Fruit fly (Drosophila melanogaster) whole organism, embryonic: ENCODE results near the gene CG33969.

Source experiments
- Atf3 ChIP-seq: fragments of 200-800 bp; sonication (Bioruptor generic); optimal IDR thresholded peaks from 3 replicates; lab custom pipeline; 2016; ENCODE audit warnings: missing biosample characterization, missing genetic modification characterization
- Bdp1 ChIP-seq: fragments of 200-800 bp; sonication (Bioruptor generic); optimal IDR thresholded peaks from 3 replicates; lab custom pipeline; 2016; ENCODE audit warnings: missing biosample characterization, missing genetic modification characterization
- Bteb2 ChIP-seq: fragments of 200-800 bp; sonication (Bioruptor generic); optimal IDR thresholded peaks from 2 replicates; lab custom pipeline; 2016; ENCODE audit warnings: missing biosample characterization, missing genetic modification characterization
- CG10565 ChIP-seq: fragments of 200-800 bp; sonication (Bioruptor generic); optimal IDR thresholded peaks from 3 replicates; lab custom pipeline; 2016; ENCODE audit warnings: missing biosample characterization, mild to moderate bottlenecking, missing genetic modification characterization
- CG10979 ChIP-seq: fragments of 200-800 bp; sonication (Bioruptor generic); optimal IDR thresholded peaks from 2 replicates; lab custom pipeline; 2018; ENCODE audit warnings: missing biosample characterization, mild to moderate bottlenecking, missing genetic modification characterization, moderate library complexity
- CG11093 ChIP-seq: fragments of 200-800 bp; sonication (Bioruptor generic); IDR thresholded peaks from 3 replicates; pipeline ENCODE4 v1.3.6; 2022; ENCODE audit warnings: missing biosample characterization, missing genetic modification characterization
- CG12071 ChIP-seq: fragments of 200-800 bp; sonication (Bioruptor generic); optimal IDR thresholded peaks from 3 replicates; lab custom pipeline; 2018; ENCODE audit warnings: missing biosample characterization, mild to moderate bottlenecking, missing genetic modification characterization
- CG12299 ChIP-seq: fragments of 200-800 bp; sonication (Bioruptor generic); optimal IDR thresholded peaks from 2 replicates; lab custom pipeline; 2018; ENCODE audit warnings: missing biosample characterization, mild to moderate bottlenecking, missing genetic modification characterization
- CG13287 ChIP-seq: fragments of 200-800 bp; sonication (Bioruptor generic); IDR thresholded peaks from 2 replicates; pipeline ENCODE4 v1.3.6; 2022; ENCODE audit warnings: missing biosample characterization, missing genetic modification characterization; ENCODE audit not compliant: partially characterized antibody
- CG15269 ChIP-seq: fragments of 200-800 bp; sonication (Bioruptor generic); optimal IDR thresholded peaks from 2 replicates; lab custom pipeline; 2018; ENCODE audit warnings: missing biosample characterization, mild to moderate bottlenecking, missing genetic modification characterization, moderate library complexity
- CG15601 ChIP-seq: fragments of 200-800 bp; sonication (Bioruptor generic); optimal IDR thresholded peaks from 3 replicates; lab custom pipeline; 2019; ENCODE audit warnings: missing biosample characterization, mild to moderate bottlenecking, missing genetic modification characterization, moderate library complexity
- CG1603 ChIP-seq: fragments of 200-800 bp; sonication (Bioruptor generic); optimal IDR thresholded peaks from 2 replicates; lab custom pipeline; 2019; ENCODE audit warnings: missing biosample characterization, mild to moderate bottlenecking, missing genetic modification characterization, moderate library complexity
- CG16779 ChIP-seq: fragments of 200-800 bp; sonication (Bioruptor generic); IDR thresholded peaks from 2 replicates; pipeline ENCODE4 v1.3.6; 2022; ENCODE audit warnings: missing biosample characterization, missing genetic modification characterization
- CG18599 ChIP-seq: fragments of 200-800 bp; sonication (Bioruptor generic); optimal IDR thresholded peaks from 3 replicates; lab custom pipeline; 2017; ENCODE audit warnings: missing biosample characterization, missing genetic modification characterization, mild to moderate bottlenecking, moderate library complexity, missing genetic modification reagents
- CG18619 ChIP-seq: fragments of 200-800 bp; sonication (Bioruptor generic); optimal IDR thresholded peaks from 3 replicates; lab custom pipeline; 2017; ENCODE audit warnings: missing biosample characterization, mild to moderate bottlenecking, missing genetic modification characterization
- CG2116 ChIP-seq: fragments of 200-800 bp; sonication (Bioruptor generic); optimal IDR thresholded peaks from 3 replicates; lab custom pipeline; 2018; ENCODE audit warnings: missing biosample characterization, mild to moderate bottlenecking, missing genetic modification characterization
- CG4282 ChIP-seq: fragments of 200-800 bp; sonication (Bioruptor generic); optimal IDR thresholded peaks from 2 replicates; lab custom pipeline; 2016; ENCODE audit warnings: missing biosample characterization, missing genetic modification characterization
- CG4617 ChIP-seq: fragments of 200-800 bp; sonication (Bioruptor generic); optimal IDR thresholded peaks from 3 replicates; lab custom pipeline; 2016; ENCODE audit warnings: missing biosample characterization, missing genetic modification characterization, borderline replicate concordance
- CG7786 ChIP-seq: fragments of 200-800 bp; sonication (Bioruptor generic); optimal IDR thresholded peaks from 2 replicates; lab custom pipeline; 2016; ENCODE audit warnings: missing biosample characterization, missing genetic modification characterization
- CG8765 ChIP-seq: fragments of 200-800 bp; sonication (Bioruptor generic); IDR thresholded peaks from 2 replicates; pipeline ENCODE4 v1.3.6; 2022; ENCODE audit warnings: missing biosample characterization, missing genetic modification characterization
- CG9797 ChIP-seq: fragments of 200-800 bp; sonication (Bioruptor generic); optimal IDR thresholded peaks from 3 replicates; lab custom pipeline; 2018; ENCODE audit warnings: missing biosample characterization, mild to moderate bottlenecking, missing genetic modification characterization
- CG9876 ChIP-seq: fragments of 200-800 bp; sonication (Bioruptor generic); optimal IDR thresholded peaks from 2 replicates; lab custom pipeline; 2016; ENCODE audit warnings: missing biosample characterization, missing genetic modification characterization
- Dip2 ChIP-seq: fragments of 200-800 bp; sonication (Bioruptor generic); IDR thresholded peaks from 2 replicates; pipeline ENCODE4 v1.3.6; 2022; ENCODE audit warnings: missing biosample characterization, missing genetic modification characterization
- Dref ChIP-seq: fragments of 200-800 bp; sonication (Bioruptor generic); IDR thresholded peaks from 2 replicates; pipeline ENCODE4 v1.3.6; 2022; ENCODE audit warnings: missing biosample characterization, missing genetic modification characterization
- Fer3 ChIP-seq: fragments of 200-800 bp; sonication (Bioruptor generic); optimal IDR thresholded peaks from 2 replicates; lab custom pipeline; 2018; ENCODE audit warnings: missing biosample characterization, mild to moderate bottlenecking, missing genetic modification characterization, moderate library complexity
- Kr ChIP-seq: fragments of 200-800 bp; sonication (Bioruptor generic); optimal IDR thresholded peaks from 2 replicates; lab custom pipeline; 2017; ENCODE audit warnings: missing biosample characterization, mild to moderate bottlenecking, missing genetic modification characterization
- Rx ChIP-seq: fragments of 200-800 bp; sonication (Bioruptor generic); IDR thresholded peaks from 2 replicates; pipeline ENCODE4 v1.3.6; 2022; ENCODE audit warnings: missing biosample characterization, missing genetic modification characterization
- Scr ChIP-seq: fragments of 200-800 bp; sonication (Bioruptor generic); IDR thresholded peaks from 2 replicates; pipeline ENCODE4 v1.3.6; 2022; ENCODE audit warnings: missing biosample characterization, missing genetic modification characterization; ENCODE audit not compliant: partially characterized antibody
- Xrp1 ChIP-seq: fragments of 200-800 bp; sonication (Bioruptor generic); IDR thresholded peaks from 2 replicates; pipeline ENCODE4 v1.3.6; 2022; ENCODE audit warnings: missing biosample characterization, missing genetic modification characterization
- ash1 ChIP-seq: fragments of 200-800 bp; sonication (Bioruptor generic); optimal IDR thresholded peaks from 2 replicates; lab custom pipeline; 2018; ENCODE audit warnings: missing biosample characterization, mild to moderate bottlenecking, missing genetic modification characterization
- ato ChIP-seq: fragments of 200-800 bp; sonication (Bioruptor generic); IDR thresholded peaks from 2 replicates; pipeline ENCODE4 v1.3.6; 2022; ENCODE audit warnings: missing biosample characterization, missing genetic modification characterization; ENCODE audit not compliant: partially characterized antibody
- btn ChIP-seq: fragments of 200-800 bp; sonication (Bioruptor generic); optimal IDR thresholded peaks from 2 replicates; lab custom pipeline; 2016; ENCODE audit warnings: missing biosample characterization, missing genetic modification characterization
- cad ChIP-seq: fragments of >200 bp; optimal IDR thresholded peaks from 2 replicates; lab custom pipeline; 2017; ENCODE audit warnings: missing biosample characterization, missing genetic modification characterization
- crp ChIP-seq, 2 experiments: fragments of 200-800 bp; sonication (Bioruptor generic); optimal IDR thresholded peaks; 2 replicates in 1 of 2; 3 replicates in 1 of 2; lab custom pipeline; 2017; ENCODE audit warnings: missing biosample characterization in 2 of 2, missing genetic modification characterization in 2 of 2, mild to moderate bottlenecking in 1 of 2, moderate library complexity in 1 of 2
- cwo ChIP-seq: fragments of 200-800 bp; sonication (Bioruptor generic); optimal IDR thresholded peaks from 3 replicates; lab custom pipeline; 2017; ENCODE audit warnings: missing biosample characterization, missing genetic modification characterization, mild to moderate bottlenecking, moderate library complexity, missing genetic modification reagents
- danr ChIP-seq: fragments of 200-800 bp; sonication (Bioruptor generic); IDR thresholded peaks from 2 replicates; pipeline ENCODE4 v1.3.6; 2022; ENCODE audit warnings: missing biosample characterization, missing genetic modification characterization
- dpn ChIP-seq, 2 experiments: fragments of 200-800 bp; sonication (Bioruptor generic); optimal IDR thresholded peaks; 3 replicates each; lab custom pipeline; 2016; ENCODE audit warnings: missing biosample characterization in 2 of 2, missing genetic modification characterization in 2 of 2
- en ChIP-seq: fragments of 200-800 bp; sonication (Bioruptor generic); optimal IDR thresholded peaks from 2 replicates; lab custom pipeline; 2016; ENCODE audit warnings: missing biosample characterization, missing genetic modification characterization
- fd3F ChIP-seq: fragments of 200-800 bp; sonication (Bioruptor generic); optimal IDR thresholded peaks from 2 replicates; lab custom pipeline; 2018; ENCODE audit warnings: missing biosample characterization, mild to moderate bottlenecking, missing genetic modification characterization, moderate library complexity
- klu ChIP-seq: fragments of 200-800 bp; sonication (Bioruptor generic); IDR thresholded peaks from 2 replicates; pipeline ENCODE4 v1.3.6; 2022; ENCODE audit warnings: missing biosample characterization, missing genetic modification characterization
- maf-S ChIP-seq: fragments of 200-800 bp; sonication (Bioruptor generic); optimal IDR thresholded peaks from 2 replicates; lab custom pipeline; 2016; ENCODE audit warnings: missing biosample characterization, missing genetic modification characterization
- nom ChIP-seq: fragments of 200-800 bp; sonication (Bioruptor generic); optimal IDR thresholded peaks from 2 replicates; lab custom pipeline; 2017; ENCODE audit warnings: missing biosample characterization, missing genetic modification characterization, mild to moderate bottlenecking, moderate library complexity, missing genetic modification reagents
- pum ChIP-seq: fragments of 200-800 bp; sonication (Bioruptor generic); optimal IDR thresholded peaks from 2 replicates; lab custom pipeline; 2016; ENCODE audit warnings: missing biosample characterization, missing genetic modification characterization
- sima ChIP-seq: fragments of 200-800 bp; sonication (Bioruptor generic); optimal IDR thresholded peaks from 2 replicates; lab custom pipeline; 2016; ENCODE audit warnings: missing biosample characterization, missing genetic modification characterization
- toy ChIP-seq: fragments of 200-800 bp; sonication (Bioruptor generic); IDR thresholded peaks from 2 replicates; pipeline ENCODE4 v1.3.6; 2022; ENCODE audit warnings: missing biosample characterization, missing genetic modification characterization
- wek ChIP-seq: fragments of 200-800 bp; sonication (Bioruptor generic); optimal IDR thresholded peaks from 3 replicates; lab custom pipeline; 2018; ENCODE audit warnings: missing biosample characterization, mild to moderate bottlenecking, missing genetic modification characterization, moderate library complexity
- yki ChIP-seq: fragments of >200 bp; optimal IDR thresholded peaks from 3 replicates; lab custom pipeline; 2018
- z ChIP-seq: fragments of 200-800 bp; sonication (Bioruptor generic); IDR thresholded peaks from 3 replicates; pipeline ENCODE4 v1.3.6; 2022; ENCODE audit warnings: missing biosample characterization, missing genetic modification characterization
- zen ChIP-seq: fragments of 200-800 bp; sonication (Bioruptor generic); optimal IDR thresholded peaks from 3 replicates; lab custom pipeline; 2018; ENCODE audit warnings: missing biosample characterization, mild to moderate bottlenecking, missing genetic modification characterization, moderate library complexity
- zf30C ChIP-seq: fragments of 200-800 bp; sonication (Bioruptor generic); optimal IDR thresholded peaks from 3 replicates; lab custom pipeline; 2018; ENCODE audit warnings: missing biosample characterization, mild to moderate bottlenecking, missing genetic modification characterization

CG33969 gene

dm6 chr3L:20399550-20400109, 6.3 kb upstream of the CG33969 start (continued):
- TF ChIP-seq CG12299 (peak; percentile 85), zf30C (GFP tag; lab: Kevin White, UChicago) (no peak), ash1 (GFP tag; lab: Kevin White, UChicago) (no peak), btn (GFP tag; lab: Kevin White, UChicago) (peak; percentile 45), CG8765 (GFP tag; lab: Robert Waterston, UW) (peak; percentile 71; the same call in 1 of the 2 replicates), fd3F (peak; percentile 85), Atf3 (GFP tag; lab: Kevin White, UChicago) (peak; percentile 69), dpn (GFP tag; optimal IDR thresholded peaks at IDR 0.05; lab: Kevin White, UChicago) (peak; percentile 84 to 88), Rx (no peak; the same call in none of the 2 replicates), klu (GFP tag; lab: Robert Waterston, UW) (peak; percentile 82), CG10565 (GFP tag; lab: Kevin White, UChicago) (no peak), nom (peak; percentile 78), Fer3 (tag; lab: Kevin White, UChicago) (peak; percentile 89), wek (GFP tag; lab: Kevin White, UChicago) (peak; percentile 26), cad (GFP tag; lab: Kevin White, UChicago) (no peak), crp (GFP tag; optimal IDR thresholded peaks at IDR 0.05; lab: Kevin White, UChicago) (peak in 1 of 2 experiments; percentile 46), cwo (peak; percentile 85), zen (peak; percentile 72), CG12071 (peak; percentile 77), CG18599 (GFP tag; lab: Kevin White, UChicago) (peak; percentile 88), danr (GFP tag; lab: Robert Waterston, UW) (peak; percentile 62), yki (lab: Kevin White, UChicago) (no peak), CG1603 (peak; percentile 73), CG9876 (GFP tag; lab: Kevin White, UChicago) (peak; percentile 62), Bteb2 (GFP tag; lab: Kevin White, UChicago) (peak; percentile 82), CG9797 (GFP tag; lab: Kevin White, UChicago) (no peak), Dref (GFP tag; lab: Robert Waterston, UW) (peak; percentile 33; the same call in 1 of the 2 replicates), Bdp1 (GFP tag; lab: Kevin White, UChicago) (peak; percentile 68), Kr (GFP tag; lab: Kevin White, UChicago) (no peak), CG2116 (GFP tag; lab: Kevin White, UChicago) (peak; percentile 73), maf-S (GFP tag; lab: Kevin White, UChicago) (peak; percentile 76), ato (no peak), Dip2 (GFP tag; lab: Robert Waterston, UW) (no peak), CG4282 (peak; percentile 86), CG4617 (GFP tag; lab: Kevin White, UChicago) (peak; percentile 63), toy (GFP tag; lab: Robert Waterston, UW) (peak; percentile 73), sima (GFP tag; lab: Kevin White, UChicago) (peak; percentile 49), CG16779 (GFP tag; lab: Robert Waterston, UW) (peak; percentile 66), z (GFP tag; lab: Robert Waterston, UW) (no peak), CG7786 (peak; percentile 91), CG13287 (GFP tag; lab: Robert Waterston, UW) (no peak), Scr (no peak), pum (GFP tag; lab: Kevin White, UChicago) (peak; percentile 56), CG15269 (peak; percentile 94), Xrp1 (GFP tag; lab: Robert Waterston, UW) (peak; percentile 86), CG18619 (peak; percentile 89), en (GFP tag; lab: Kevin White, UChicago) (peak; percentile 57), CG10979 (tag; lab: Kevin White, UChicago) (peak; percentile 79), CG11093 (GFP tag; lab: Robert Waterston, UW) (peak; percentile 85), CG15601 (peak; percentile 78)
